Worm (Caenorhabditis elegans): ENCODE measurements around the gene C29F9.12.

Gene C29F9.12

DNA sequence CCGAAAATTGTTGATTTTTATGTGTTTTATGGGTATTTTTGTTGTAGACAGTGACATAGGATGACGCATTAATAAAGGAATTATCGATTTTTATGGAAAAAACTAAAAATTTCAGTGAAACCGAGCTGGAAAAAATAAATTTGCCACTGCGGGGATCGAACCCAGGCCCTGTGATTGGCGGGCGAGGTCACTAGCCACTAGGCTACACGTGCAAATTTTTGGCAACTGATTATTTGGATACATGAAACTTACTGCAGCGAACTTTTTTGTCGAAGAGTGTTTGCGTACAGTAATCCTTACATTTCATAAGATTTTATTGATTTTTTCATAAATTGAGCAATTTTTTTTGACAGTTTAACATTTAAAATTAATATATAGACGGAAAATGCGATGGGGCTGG is 32.7 kb downstream of the C29F9.12 start:
- TF ChIP-seq ama-1 (optimal IDR thresholded peaks at IDR 0.05) (peak; percentile 54), madf-2 (tag; optimal IDR thresholded peaks at IDR 0.05) (no peak), nfya-1 (tag; optimal IDR thresholded peaks at IDR 0.05) (peak; percentile 16), dmd-4 (tag; optimal IDR thresholded peaks at IDR 0.05; ENCODE audit: borderline replicate concordance) (no peak), che-1 (tag; optimal IDR thresholded peaks at IDR 0.05) (peak; percentile 25), ets-4 (tag; optimal IDR thresholded peaks at IDR 0.05) (no peak), ceh-14 (tag; optimal IDR thresholded peaks at IDR 0.05) (no peak), elt-2 (tag; optimal IDR thresholded peaks at IDR 0.05) (no peak), elt-4 (tag; optimal IDR thresholded peaks at IDR 0.05) (no peak)

DNA sequence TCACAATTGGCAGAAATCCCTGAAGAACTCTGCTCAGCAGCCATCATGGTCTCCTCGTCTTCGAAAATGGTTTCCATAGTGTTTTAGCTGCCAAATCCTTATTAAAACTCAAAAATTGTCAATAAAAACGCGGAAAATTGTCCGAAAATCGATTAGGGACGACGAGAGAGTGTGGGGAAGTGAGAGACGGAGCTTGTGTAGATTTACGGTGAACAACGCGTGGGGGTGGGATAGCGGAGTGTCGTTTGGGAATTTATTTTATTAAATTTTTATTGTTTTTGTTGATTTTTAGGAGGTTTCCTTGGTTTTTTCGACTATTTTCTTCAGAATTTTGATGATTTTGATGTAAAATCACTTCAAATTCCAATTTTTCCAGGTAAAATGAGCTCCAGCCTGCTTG is 34.6 kb downstream of the C29F9.12 start, which contains the start of the genes F54C4.4 and mrpl-40:
Gene F54C4.4 (minus strand): TSS at position 199 of the 400 bp plus-strand sequence.
Gene mrpl-40 (plus strand): TSS at position 377 of the 400 bp plus-strand sequence.
- TF ChIP-seq ceh-48 (tag; optimal IDR thresholded peaks at IDR 0.05), result peak; percentile 82
- no peak for TF ChIP-seq lim-6 (tag; optimal IDR thresholded peaks at IDR 0.05)
- no peak for TF ChIP-seq K02D7.2 (tag; optimal IDR thresholded peaks at IDR 0.05)
- peak; percentile 66 for TF ChIP-seq unc-42 (tag; optimal IDR thresholded peaks at IDR 0.05)
- peak; percentile 41 for TF ChIP-seq ceh-31 (tag; optimal IDR thresholded peaks at IDR 0.05)
- TF ChIP-seq ceh-30 (tag; optimal IDR thresholded peaks at IDR 0.05), result no peak
- TF ChIP-seq nfya-1 (tag; optimal IDR thresholded peaks at IDR 0.05), result peak; percentile 55

DNA sequence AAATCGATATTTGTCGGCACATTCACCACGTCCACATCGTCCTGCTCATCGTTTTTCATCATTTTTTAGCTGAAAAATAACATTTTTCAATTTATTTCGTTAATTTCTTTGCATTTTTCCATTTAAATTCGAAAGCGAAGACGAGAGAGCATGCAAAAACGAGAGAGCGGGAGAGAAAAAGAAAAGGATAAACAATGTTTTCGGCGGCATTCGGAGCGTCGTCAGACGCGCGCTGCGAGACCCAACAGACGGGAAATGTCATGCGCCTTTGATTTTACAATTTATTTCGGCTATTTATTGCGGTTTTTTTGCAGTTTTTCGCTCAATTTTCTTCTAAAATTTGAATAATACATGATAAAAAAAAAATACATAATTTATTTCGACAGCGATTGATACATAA is 35.5 kb downstream of the C29F9.12 start, which contains the start of gene attf-3:
Gene attf-3 (minus strand): TSS at position 69 of the 400 bp plus-strand sequence.
- TF ChIP-seq hlh-8 (tag; optimal IDR thresholded peaks at IDR 0.05), result no peak
- no peak for TF ChIP-seq ceh-14 (tag; optimal IDR thresholded peaks at IDR 0.05)
- no peak for TF ChIP-seq ceh-18 (tag; optimal IDR thresholded peaks at IDR 0.05)
- TF ChIP-seq pax-1 (tag; optimal IDR thresholded peaks at IDR 0.05), result peak; percentile 43
- TF ChIP-seq fax-1 (tag; optimal IDR thresholded peaks at IDR 0.05), result no peak
- no peak for TF ChIP-seq ceh-22 (tag; optimal IDR thresholded peaks at IDR 0.05)
- TF ChIP-seq ceh-31 (tag; optimal IDR thresholded peaks at IDR 0.05), result peak; percentile 4
- TF ChIP-seq unc-42 (tag; optimal IDR thresholded peaks at IDR 0.05), result peak; percentile 59
- peak; percentile 45 for TF ChIP-seq unc-55 (GFP tag; optimal IDR thresholded peaks at IDR 0.05)
- TF ChIP-seq madf-2 (tag; optimal IDR thresholded peaks at IDR 0.05), result no peak
- TF ChIP-seq ceh-24 (tag; optimal IDR thresholded peaks at IDR 0.05), result no peak
- TF ChIP-seq dve-1 (tag; optimal IDR thresholded peaks at IDR 0.05), result peak; percentile 38
- peak; percentile 47 for TF ChIP-seq nfya-1 (tag; optimal IDR thresholded peaks at IDR 0.05)
- TF ChIP-seq hlh-30 (tag; optimal IDR thresholded peaks at IDR 0.05; ENCODE audit: insufficient read depth), result peak; percentile 73
- no peak for TF ChIP-seq sdc-2 (tag; optimal IDR thresholded peaks at IDR 0.05)

DNA sequence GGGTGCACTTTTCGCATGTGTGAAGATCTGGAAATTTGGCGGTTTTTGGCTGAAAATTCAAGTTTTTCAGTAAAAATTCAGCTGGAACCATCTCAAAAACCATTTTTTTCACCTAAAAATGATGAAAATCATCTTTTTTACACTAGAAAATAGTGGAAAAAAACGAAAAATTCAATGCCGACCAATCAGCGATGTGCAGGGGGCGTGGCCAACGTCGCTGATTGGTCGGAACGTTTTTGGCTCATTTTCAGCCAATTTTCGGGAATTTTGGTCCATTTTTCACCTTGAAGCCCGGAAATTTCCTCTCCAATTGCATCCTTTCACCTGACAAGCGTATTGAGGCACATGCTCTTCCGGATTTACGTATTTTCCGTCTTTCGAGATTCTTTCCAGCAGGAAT is 37.5 kb downstream of the C29F9.12 start:
- TF ChIP-seq nfya-1 (tag; optimal IDR thresholded peaks at IDR 0.05) (peak; percentile 97), dmd-4 (tag; optimal IDR thresholded peaks at IDR 0.05; ENCODE audit: borderline replicate concordance) (no peak)

DNA sequence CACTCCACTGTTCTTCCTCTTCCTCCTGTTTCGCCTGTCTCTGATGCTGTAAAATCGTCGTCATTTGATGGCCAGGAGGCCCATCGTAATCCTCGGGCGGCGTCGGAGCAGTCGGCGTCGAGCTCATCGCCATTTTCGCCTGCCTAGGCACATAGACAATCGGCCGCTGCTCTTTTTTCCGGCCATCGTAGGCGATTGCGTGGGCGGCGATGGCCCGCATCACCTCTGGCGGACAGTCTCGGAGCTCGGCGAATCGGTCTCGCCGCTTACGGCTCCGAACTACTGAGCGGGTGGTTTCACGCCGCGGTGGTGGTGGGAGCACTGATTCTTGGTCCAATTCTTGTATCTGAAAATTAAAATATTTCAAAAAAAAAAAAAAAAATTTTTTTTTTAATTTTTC is 49.8 kb downstream of the C29F9.12 start:
- no peak for TF ChIP-seq C38D4.7 (GFP tag; optimal IDR thresholded peaks at IDR 0.05)
- no peak for TF ChIP-seq hlh-6 (tag; optimal IDR thresholded peaks at IDR 0.05)
- no peak for TF ChIP-seq pat-9 (tag; optimal IDR thresholded peaks at IDR 0.05)
- no peak for TF ChIP-seq elt-4 (tag; optimal IDR thresholded peaks at IDR 0.05)
- TF ChIP-seq zip-5 (tag; optimal IDR thresholded peaks at IDR 0.05), result no peak
- no peak for TF ChIP-seq tbx-7 (tag; optimal IDR thresholded peaks at IDR 0.05)
- TF ChIP-seq mec-3 (tag; optimal IDR thresholded peaks at IDR 0.05; ENCODE audit: borderline replicate concordance), result no peak
- TF ChIP-seq ets-4 (tag; optimal IDR thresholded peaks at IDR 0.05), result no peak
- no peak for TF ChIP-seq pha-2 (tag; optimal IDR thresholded peaks at IDR 0.05)
- no peak for TF ChIP-seq ceh-6 (GFP tag; optimal IDR thresholded peaks at IDR 0.05)
- TF ChIP-seq hlh-8 (tag; optimal IDR thresholded peaks at IDR 0.05), result no peak
- no peak for TF ChIP-seq rnt-1 (tag; optimal IDR thresholded peaks at IDR 0.05)
- TF ChIP-seq pag-3 (tag; optimal IDR thresholded peaks at IDR 0.05; ENCODE audit: borderline replicate concordance), result no peak
- TF ChIP-seq fkh-6 (tag; optimal IDR thresholded peaks at IDR 0.05), result no peak
- TF ChIP-seq T23F11.4 (GFP tag; optimal IDR thresholded peaks at IDR 0.05), result no peak
- TF ChIP-seq hlh-15 (tag; optimal IDR thresholded peaks at IDR 0.05), result no peak
- TF ChIP-seq npax-4 (tag; optimal IDR thresholded peaks at IDR 0.05), result no peak
- TF ChIP-seq eyg-1 (tag; optimal IDR thresholded peaks at IDR 0.05), result no peak
